Fruit fly (Drosophila melanogaster) whole organism, prepupa: ENCODE measurements around the gene CG33285.
A peak's percentile ranks its signal among the peaks of the same experiment; 100 is the strongest.

Experiments used
- CG10631 ChIP-seq: fragments of 200-800 bp; sonication (Bioruptor generic); optimal IDR thresholded peaks from 2 replicates; lab custom pipeline; 2016; ENCODE audit warnings: missing biosample characterization, missing genetic modification characterization
- CG10669 ChIP-seq: fragments of 200-800 bp; sonication (Bioruptor generic); optimal IDR thresholded peaks from 3 replicates; lab custom pipeline; 2018; ENCODE audit warnings: missing biosample characterization, mild to moderate bottlenecking, missing genetic modification characterization, moderate library complexity
- CG11294 ChIP-seq: fragments of 200-800 bp; sonication (Bioruptor generic); IDR thresholded peaks from 2 replicates; pipeline ENCODE4 v1.3.6; 2022; ENCODE audit warnings: missing biosample characterization, missing genetic modification characterization
- CG11762 ChIP-seq: fragments of 200-800 bp; sonication (Bioruptor generic); optimal IDR thresholded peaks from 3 replicates; lab custom pipeline; 2016; ENCODE audit warnings: missing biosample characterization, missing genetic modification characterization; ENCODE audit not compliant: insufficient read depth
- CG11902 ChIP-seq: fragments of 200-800 bp; sonication (Bioruptor generic); optimal IDR thresholded peaks from 3 replicates; lab custom pipeline; 2016; ENCODE audit warnings: missing biosample characterization, missing genetic modification characterization
- CG15336 ChIP-seq: fragments of 200-800 bp; sonication (Bioruptor generic); IDR thresholded peaks from 2 replicates; pipeline ENCODE4 v1.3.6; 2022; ENCODE audit warnings: missing biosample characterization, missing genetic modification characterization
- CG1621 ChIP-seq: fragments of 200-800 bp; sonication (Bioruptor generic); optimal IDR thresholded peaks from 3 replicates; lab custom pipeline; 2018; ENCODE audit warnings: missing biosample characterization, mild to moderate bottlenecking, missing genetic modification characterization
- CG16779 ChIP-seq: fragments of 200-800 bp; sonication (Bioruptor generic); optimal IDR thresholded peaks from 3 replicates; lab custom pipeline; 2017; ENCODE audit warnings: missing biosample characterization, mild to moderate bottlenecking, missing genetic modification characterization
- CG3032 ChIP-seq: fragments of 200-800 bp; optimal IDR thresholded peaks from 2 replicates; lab custom pipeline; 2019; ENCODE audit warnings: missing biosample characterization, mild to moderate bottlenecking, missing genetic modification characterization, moderate library complexity
- CG31627 ChIP-seq: fragments of 200-800 bp; sonication (Bioruptor generic); optimal IDR thresholded peaks from 3 replicates; lab custom pipeline; 2016; ENCODE audit warnings: missing biosample characterization, missing genetic modification characterization
- CG32006 ChIP-seq: fragments of 200-800 bp; sonication (Bioruptor generic); optimal IDR thresholded peaks from 3 replicates; lab custom pipeline; 2017; ENCODE audit warnings: missing biosample characterization, mild to moderate bottlenecking, missing genetic modification characterization
- CG34406 ChIP-seq: fragments of 200-800 bp; sonication (Bioruptor generic); optimal IDR thresholded peaks from 3 replicates; lab custom pipeline; 2016; ENCODE audit warnings: missing biosample characterization, missing genetic modification characterization
- CG3919 ChIP-seq: fragments of 200-800 bp; sonication (Bioruptor generic); optimal IDR thresholded peaks from 3 replicates; lab custom pipeline; 2016; ENCODE audit warnings: missing biosample characterization, missing genetic modification characterization
- CG4318 ChIP-seq: fragments of 200-800 bp; sonication (Bioruptor generic); optimal IDR thresholded peaks from 3 replicates; lab custom pipeline; 2017; ENCODE audit warnings: missing biosample characterization, mild to moderate bottlenecking, missing genetic modification characterization
- CG6276 ChIP-seq: fragments of 200-800 bp; sonication (Bioruptor generic); optimal IDR thresholded peaks from 2 replicates; lab custom pipeline; 2017; ENCODE audit warnings: missing biosample characterization, mild to moderate bottlenecking, missing genetic modification characterization
- CG6792 ChIP-seq: fragments of 200-800 bp; sonication (Bioruptor generic); optimal IDR thresholded peaks from 3 replicates; lab custom pipeline; 2016; ENCODE audit warnings: missing biosample characterization, missing genetic modification characterization
- CG6808 ChIP-seq: fragments of 200-800 bp; sonication (Bioruptor generic); optimal IDR thresholded peaks from 3 replicates; lab custom pipeline; 2017; ENCODE audit warnings: missing biosample characterization, missing genetic modification characterization, mild to moderate bottlenecking, moderate library complexity, missing genetic modification reagents
- CG6854 ChIP-seq: fragments of 200-800 bp; sonication (Bioruptor generic); optimal IDR thresholded peaks from 2 replicates; lab custom pipeline; 2017; ENCODE audit warnings: missing biosample characterization, mild to moderate bottlenecking, missing genetic modification characterization
- CG7368 ChIP-seq: fragments of 200-800 bp; sonication (Bioruptor generic); optimal IDR thresholded peaks from 3 replicates; lab custom pipeline; 2016; ENCODE audit warnings: missing biosample characterization, missing genetic modification characterization
- CG8119 ChIP-seq: fragments of 200-800 bp; sonication (Bioruptor generic); IDR thresholded peaks from 3 replicates; pipeline ENCODE4 v1.3.6; 2022; ENCODE audit warnings: missing biosample characterization, missing genetic modification characterization
- CG8319 ChIP-seq: fragments of 200-800 bp; sonication (Bioruptor generic); optimal IDR thresholded peaks from 3 replicates; lab custom pipeline; 2016; ENCODE audit warnings: missing biosample characterization, missing genetic modification characterization
- CG9139 ChIP-seq: fragments of 200-800 bp; sonication (Bioruptor generic); optimal IDR thresholded peaks from 3 replicates; lab custom pipeline; 2017; ENCODE audit warnings: missing biosample characterization, mild to moderate bottlenecking, missing genetic modification characterization
- Eip75B ChIP-seq: fragments of 200-800 bp; sonication (Bioruptor generic); optimal IDR thresholded peaks from 3 replicates; lab custom pipeline; 2016; ENCODE audit warnings: missing biosample characterization, missing genetic modification characterization
- Eip93F ChIP-seq: fragments of 200-800 bp; sonication (Bioruptor generic); optimal IDR thresholded peaks from 2 replicates; lab custom pipeline; 2016; ENCODE audit warnings: missing biosample characterization, mild to moderate bottlenecking, missing genetic modification characterization
- Ets21C ChIP-seq: fragments of 200-800 bp; sonication (Bioruptor generic); optimal IDR thresholded peaks from 3 replicates; lab custom pipeline; 2016; ENCODE audit warnings: missing biosample characterization, missing genetic modification characterization
- Ets96B ChIP-seq: fragments of 200-800 bp; optimal IDR thresholded peaks from 2 replicates; lab custom pipeline; 2019; ENCODE audit warnings: missing biosample characterization, mild to moderate bottlenecking, missing genetic modification characterization, moderate library complexity
- Gug ChIP-seq: fragments of 200-800 bp; sonication (Bioruptor generic); IDR thresholded peaks from 2 replicates; pipeline ENCODE4 v1.3.6; 2022; ENCODE audit warnings: missing biosample characterization, missing genetic modification characterization
- Hr38 ChIP-seq: sonication (Bioruptor generic); optimal IDR thresholded peaks from 2 replicates; lab custom pipeline; 2016; ENCODE audit warnings: missing biosample characterization, missing genetic modification characterization
- Hr39 ChIP-seq: fragments of 200-800 bp; sonication (Bioruptor generic); optimal IDR thresholded peaks from 2 replicates; lab custom pipeline; 2016; ENCODE audit warnings: missing biosample characterization, missing genetic modification characterization
- Hr4 ChIP-seq: fragments of 200-800 bp; sonication (Bioruptor generic); optimal IDR thresholded peaks from 3 replicates; lab custom pipeline; 2016; ENCODE audit warnings: missing biosample characterization, missing genetic modification characterization
- Lpt ChIP-seq: fragments of 200-800 bp; sonication (Bioruptor generic); optimal IDR thresholded peaks from 3 replicates; lab custom pipeline; 2016; ENCODE audit warnings: missing biosample characterization, missing genetic modification characterization
- Met ChIP-seq: fragments of 200-800 bp; sonication (Bioruptor generic); optimal IDR thresholded peaks from 3 replicates; lab custom pipeline; 2016; ENCODE audit warnings: missing biosample characterization, missing genetic modification characterization
- OdsH ChIP-seq: fragments of 200-800 bp; sonication (Bioruptor generic); optimal IDR thresholded peaks from 3 replicates; lab custom pipeline; 2016; ENCODE audit warnings: missing biosample characterization, missing genetic modification characterization
- Smox ChIP-seq: fragments of 200-800 bp; sonication (Bioruptor generic); optimal IDR thresholded peaks from 3 replicates; lab custom pipeline; 2016; ENCODE audit warnings: missing biosample characterization, missing genetic modification characterization
- Sox14 ChIP-seq: fragments of 200-800 bp; sonication (Bioruptor generic); optimal IDR thresholded peaks from 3 replicates; lab custom pipeline; 2016; ENCODE audit warnings: missing biosample characterization, missing genetic modification characterization
- acj6 ChIP-seq: fragments of 200-800 bp; sonication (Bioruptor generic); optimal IDR thresholded peaks from 3 replicates; lab custom pipeline; 2016; ENCODE audit warnings: missing biosample characterization, missing genetic modification characterization
- cyc ChIP-seq: fragments of 200-800 bp; sonication (Bioruptor generic); optimal IDR thresholded peaks from 3 replicates; lab custom pipeline; 2016; ENCODE audit warnings: missing biosample characterization, missing genetic modification characterization
- dac ChIP-seq: fragments of 200-800 bp; sonication (Bioruptor generic); optimal IDR thresholded peaks from 2 replicates; lab custom pipeline; 2017; ENCODE audit warnings: missing biosample characterization, mild to moderate bottlenecking, missing genetic modification characterization
- dsx ChIP-seq: fragments of 200-800 bp; optimal IDR thresholded peaks from 3 replicates; lab custom pipeline; 2019; ENCODE audit warnings: missing biosample characterization, mild to moderate bottlenecking, missing genetic modification characterization, moderate library complexity; ENCODE audit not compliant: poor library complexity, severe bottlenecking
- eg ChIP-seq: fragments of 200-800 bp; sonication (Bioruptor generic); IDR thresholded peaks from 3 replicates; pipeline ENCODE4 v1.3.6; 2022; ENCODE audit warnings: missing biosample characterization, missing genetic modification characterization
- esn ChIP-seq: fragments of 200-800 bp; sonication (Bioruptor generic); optimal IDR thresholded peaks from 2 replicates; lab custom pipeline; 2016; ENCODE audit warnings: missing biosample characterization, mild to moderate bottlenecking, missing genetic modification characterization, moderate library complexity
- fd59A ChIP-seq: fragments of 200-800 bp; sonication (Bioruptor generic); optimal IDR thresholded peaks from 2 replicates; lab custom pipeline; 2017; ENCODE audit warnings: missing biosample characterization, mild to moderate bottlenecking, missing genetic modification characterization, missing genetic modification reagents
- fd85E ChIP-seq: fragments of 200-800 bp; sonication (Bioruptor generic); optimal IDR thresholded peaks from 3 replicates; lab custom pipeline; 2016; ENCODE audit warnings: missing biosample characterization, missing genetic modification characterization
- fkh ChIP-seq: fragments of 200-800 bp; sonication (Bioruptor generic); optimal IDR thresholded peaks from 3 replicates; lab custom pipeline; 2017; ENCODE audit warnings: missing biosample characterization, mild to moderate bottlenecking, missing genetic modification characterization, moderate library complexity
- lz ChIP-seq: fragments of 200-800 bp; sonication (Bioruptor generic); optimal IDR thresholded peaks from 3 replicates; lab custom pipeline; 2016; ENCODE audit warnings: missing biosample characterization, missing genetic modification characterization
- net ChIP-seq: fragments of 200-800 bp; sonication (Bioruptor generic); optimal IDR thresholded peaks from 3 replicates; lab custom pipeline; 2016; ENCODE audit warnings: missing biosample characterization, missing genetic modification characterization
- salr ChIP-seq, 2 experiments: fragments of 200-800 bp; sonication (Bioruptor generic); optimal IDR thresholded peaks; 3 replicates each; lab custom pipeline; 2016 to 2018; ENCODE audit warnings: missing biosample characterization in 2 of 2, missing genetic modification characterization in 2 of 2, mild to moderate bottlenecking in 1 of 2
- spab ChIP-seq: fragments of 200-800 bp; sonication (Bioruptor generic); optimal IDR thresholded peaks from 2 replicates; lab custom pipeline; 2017; ENCODE audit warnings: missing biosample characterization, mild to moderate bottlenecking, missing genetic modification characterization, missing genetic modification reagents
- svp ChIP-seq: fragments of 200-800 bp; sonication (Bioruptor generic); peaks from one replicate; lab custom pipeline; 2016; ENCODE audit warnings: missing biosample characterization, missing genetic modification characterization
- topi ChIP-seq: fragments of 200-800 bp; sonication (Bioruptor generic); optimal IDR thresholded peaks from 3 replicates; lab custom pipeline; 2016; ENCODE audit warnings: missing biosample characterization, missing genetic modification characterization
- vri ChIP-seq: fragments of 200-800 bp; sonication (Bioruptor generic); optimal IDR thresholded peaks from 3 replicates; lab custom pipeline; 2016; ENCODE audit warnings: missing biosample characterization, mild to moderate bottlenecking, missing genetic modification characterization

The CG33285 gene

DNA sequence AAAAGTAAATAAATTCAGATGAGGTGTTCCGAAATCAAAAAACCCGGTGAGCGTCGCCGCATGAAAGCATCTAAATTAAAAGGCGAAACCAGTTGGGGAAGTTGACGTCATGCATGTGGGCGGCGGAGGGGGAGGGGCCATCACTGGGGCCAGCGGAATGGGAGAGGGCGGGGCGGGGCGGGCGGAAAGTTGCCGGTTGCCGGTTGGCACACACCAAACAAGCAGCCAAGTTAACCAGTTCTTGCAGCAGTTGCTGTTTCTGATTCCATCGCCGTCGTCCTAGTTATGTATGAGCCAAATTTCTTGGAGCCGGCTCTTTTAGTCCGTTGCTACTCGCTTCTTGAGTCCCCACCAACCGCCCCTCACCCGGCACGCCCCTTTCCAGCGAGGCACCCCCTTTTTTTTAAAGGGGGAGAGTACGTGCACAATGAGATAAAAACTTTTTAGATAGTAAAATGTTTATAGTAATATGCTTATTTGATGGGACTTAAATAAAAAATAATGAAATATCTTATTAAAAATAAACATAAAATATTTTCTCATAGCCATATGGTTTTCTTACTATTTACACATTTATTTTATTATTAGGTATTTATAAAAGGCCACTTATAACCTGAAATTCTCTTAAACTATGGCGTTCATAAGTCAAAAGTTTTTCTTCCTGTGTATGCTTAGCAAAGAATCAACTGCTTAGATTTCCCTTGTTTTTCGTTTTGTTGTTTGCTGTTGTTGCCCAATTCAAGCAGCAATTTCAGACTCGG is 36.4 kb downstream of the CG33285 start:
- TF ChIP-seq CG16779 (tag; lab: Kevin White, UChicago) = no peak
- no peak for TF ChIP-seq CG11294 (GFP tag; lab: Robert Waterston, UW)
- no peak for TF ChIP-seq Gug (GFP tag; lab: Robert Waterston, UW)
- TF ChIP-seq Met (GFP tag; lab: Kevin White, UChicago) = no peak
- peak; percentile 51 for TF ChIP-seq svp (GFP tag; lab: Kevin White, UChicago)
- TF ChIP-seq CG1621 (tag; lab: Kevin White, UChicago) = no peak
- TF ChIP-seq CG10669 (GFP tag; lab: Kevin White, UChicago) = peak; percentile 59
- TF ChIP-seq dsx (GFP tag; lab: Kevin White, UChicago) = peak; percentile 38
- TF ChIP-seq CG11902 = no peak
- TF ChIP-seq CG6854 (GFP tag; lab: Kevin White, UChicago) = peak; percentile 54
- TF ChIP-seq CG31627 (GFP tag; lab: Kevin White, UChicago) = no peak
- TF ChIP-seq CG34406 = peak; percentile 31
- TF ChIP-seq Eip93F (GFP tag; lab: Kevin White, UChicago) = no peak
- no peak for TF ChIP-seq fkh (GFP tag; lab: Kevin White, UChicago)
- no peak for TF ChIP-seq CG9139
- TF ChIP-seq CG6276 (GFP tag; lab: Kevin White, UChicago) = peak; percentile 35
- peak; percentile 33 for TF ChIP-seq CG10631 (GFP tag; lab: Kevin White, UChicago)
- TF ChIP-seq vri (GFP tag; lab: Kevin White, UChicago) = no peak
- no peak for TF ChIP-seq Hr39 (GFP tag; lab: Kevin White, UChicago)
- no peak for TF ChIP-seq fd85E (GFP tag; lab: Kevin White, UChicago)
- no peak for TF ChIP-seq dac
- TF ChIP-seq net (GFP tag; lab: Kevin White, UChicago) = no peak
- peak; percentile 13 for TF ChIP-seq acj6 (GFP tag; lab: Kevin White, UChicago)
- no peak for TF ChIP-seq CG6792 (GFP tag; lab: Kevin White, UChicago)
- TF ChIP-seq CG15336 (GFP tag; lab: Robert Waterston, UW) = peak; percentile 51
- TF ChIP-seq CG4318 (GFP tag; lab: Kevin White, UChicago) = peak; percentile 26
- no peak for TF ChIP-seq CG8319
- peak; percentile 43 for TF ChIP-seq Ets96B (tag; lab: Kevin White, UChicago)
- no peak for TF ChIP-seq spab (GFP tag; lab: Kevin White, UChicago)
- TF ChIP-seq CG3919 (GFP tag; lab: Kevin White, UChicago) = peak; percentile 33
- TF ChIP-seq Lpt (GFP tag; lab: Kevin White, UChicago) = peak; percentile 54
- no peak for TF ChIP-seq cyc
- peak; percentile 58 for TF ChIP-seq CG32006
- no peak for TF ChIP-seq esn (GFP tag; lab: Kevin White, UChicago)
- peak; percentile 34; the same call in 1 of the 3 replicates for TF ChIP-seq CG8119
- TF ChIP-seq topi (GFP tag; lab: Kevin White, UChicago) = no peak
- no peak for TF ChIP-seq fd59A (GFP tag; lab: Kevin White, UChicago)
- TF ChIP-seq CG6808 (GFP tag; lab: Kevin White, UChicago) = no peak
- peak; percentile 32 for TF ChIP-seq CG11762 (GFP tag; lab: Kevin White, UChicago)
- TF ChIP-seq Hr38 = no peak
- TF ChIP-seq Smox (GFP tag; lab: Kevin White, UChicago) = no peak
- TF ChIP-seq Eip75B (GFP tag; lab: Kevin White, UChicago) = no peak
- no peak for TF ChIP-seq Hr4
- TF ChIP-seq salr (GFP tag; optimal IDR thresholded peaks at IDR 0.05; lab: Kevin White, UChicago) = peak in 1 of 2 experiments; percentile 21
- peak; percentile 30; the same call in 2 of the 3 replicates for TF ChIP-seq eg (GFP tag; lab: Robert Waterston, UW)
- no peak for TF ChIP-seq lz
- no peak for TF ChIP-seq Sox14 (GFP tag; lab: Kevin White, UChicago)
- peak; percentile 23 for TF ChIP-seq OdsH (GFP tag; lab: Kevin White, UChicago)
- no peak for TF ChIP-seq CG7368
- no peak for TF ChIP-seq Ets21C (GFP tag; lab: Kevin White, UChicago)
- TF ChIP-seq CG3032 (tag; lab: Kevin White, UChicago) = peak; percentile 56
